Worm (Caenorhabditis elegans) whole organism, midembryonic: ENCODE results near the gene M01H9.2.

Experiments
- T22C8.4 ChIP-seq: fragments of 200-800 bp; sonication (Bioruptor generic); IDR thresholded peaks from 2 replicates; pipeline ENCODE4 v1.3.6; 2022; ENCODE audit warnings: missing genetic modification characterization, missing compliant biosample characterization
- cog-1 ChIP-seq: sonication (generic microtip); optimal IDR thresholded peaks from 2 replicates; lab custom pipeline; 2016; ENCODE audit warnings: missing genetic modification characterization, missing compliant biosample characterization
- flt-1 ChIP-seq: fragments of 200-800 bp; sonication (Bioruptor generic); IDR thresholded peaks from 2 replicates; pipeline ENCODE4 v1.3.6; 2022; ENCODE audit warnings: missing genetic modification characterization, missing compliant biosample characterization
- klf-2 ChIP-seq: fragments of 200-800 bp; sonication (Bioruptor generic); conservative IDR thresholded peaks from 2 replicates; pipeline ENCODE4 v1.3.6; 2022; ENCODE audit warnings: missing genetic modification reagents, missing genetic modification characterization, missing compliant biosample characterization
- med-1 ChIP-seq: sonication (generic microtip); optimal IDR thresholded peaks from 2 replicates; lab custom pipeline; 2017; ENCODE audit warnings: missing genetic modification characterization, mild to moderate bottlenecking, missing compliant biosample characterization, antibody characterized with exemption, missing genetic modification reagents; ENCODE audit not compliant: insufficient read depth
- ref-1 ChIP-seq: fragments of 200-800 bp; sonication (Bioruptor generic); conservative IDR thresholded peaks from 2 replicates; pipeline ENCODE4 v1.3.6; 2022; ENCODE audit warnings: missing genetic modification reagents, missing genetic modification characterization, missing compliant biosample characterization
- tab-1 ChIP-seq: fragments of 200-800 bp; sonication (Bioruptor generic); IDR thresholded peaks from 2 replicates; pipeline ENCODE4 v1.3.6; 2022; ENCODE audit warnings: missing genetic modification characterization, missing compliant biosample characterization
- ztf-23 ChIP-seq: fragments of 200-800 bp; sonication (Bioruptor generic); IDR thresholded peaks from 2 replicates; pipeline ENCODE4 v1.3.6; 2022; ENCODE audit warnings: missing genetic modification reagents, missing genetic modification characterization, missing compliant biosample characterization
- ztf-29 ChIP-seq: fragments of 200-800 bp; sonication (Bioruptor generic); IDR thresholded peaks from 2 replicates; pipeline ENCODE4 v1.3.6; 2022; ENCODE audit warnings: missing genetic modification reagents, missing genetic modification characterization, missing compliant biosample characterization

M01H9.2 gene

DNA sequence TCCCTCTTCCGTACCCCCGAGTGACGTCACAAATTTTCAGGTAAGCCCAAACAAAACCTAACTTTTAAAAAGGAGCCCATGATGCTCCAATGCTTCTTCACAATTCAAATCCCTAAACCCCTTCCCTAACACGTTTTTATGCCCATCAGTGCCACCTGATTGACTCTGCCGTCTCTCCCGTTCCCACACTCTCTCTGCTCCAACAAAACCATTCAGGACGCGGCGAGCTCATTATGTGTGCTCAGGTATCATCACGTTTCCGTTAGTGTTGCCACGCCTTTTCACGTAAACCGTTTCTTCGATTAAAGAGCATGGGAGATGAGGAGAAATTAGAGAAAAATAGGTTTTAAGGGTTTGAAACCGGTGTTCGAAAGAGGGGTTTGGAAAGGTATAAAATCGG is at the start of gene M01H9.2:
TSS of gene M01H9.2 (minus strand) at position 101 of the 400 bp plus-strand sequence.
- TF ChIP-seq flt-1 (no peak), med-1 (no peak), klf-2 (GFP tag; lab: Robert Waterston, UW) (no peak), ref-1 (GFP tag; lab: Robert Waterston, UW) (no peak), ztf-23 (GFP tag; lab: Robert Waterston, UW) (no peak), tab-1 (GFP tag; lab: Robert Waterston, UW) (no peak), cog-1 (tag; lab: Kevin White, UChicago) (no peak), ztf-29 (GFP tag; lab: Robert Waterston, UW) (no peak), T22C8.4 (GFP tag; lab: Robert Waterston, UW) (no peak)

DNA sequence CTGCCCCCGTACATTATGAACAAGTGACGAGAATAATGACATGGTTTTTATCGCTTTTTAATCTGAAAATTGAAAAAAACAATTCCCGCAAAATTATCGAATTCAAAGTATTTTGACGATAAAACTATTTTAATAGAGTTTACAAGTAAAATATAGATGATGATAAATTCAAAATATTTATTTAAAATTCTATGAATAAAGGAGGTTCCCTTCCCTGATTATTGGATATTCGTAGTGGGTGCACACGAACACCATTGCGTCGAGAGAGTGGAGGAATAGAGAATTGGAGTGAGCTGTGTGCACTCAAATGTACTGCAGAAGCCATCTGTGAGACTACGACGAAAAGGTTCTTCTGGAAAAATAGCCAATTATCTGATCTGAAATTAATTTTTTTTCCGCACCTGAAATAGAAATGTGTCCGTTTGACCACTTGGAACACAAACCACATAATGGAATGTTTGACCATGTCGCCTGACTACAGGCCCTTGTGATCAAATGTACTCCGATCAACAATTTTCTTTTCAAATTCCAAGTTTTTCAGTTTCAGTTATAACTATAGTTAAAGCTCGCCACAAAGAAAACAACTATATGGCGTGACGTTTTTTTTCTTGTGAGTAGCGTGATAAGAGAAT is 48.3 kb upstream of the M01H9.2 start, which contains the start of the genes rfth-1 and ZK180.8:
TSS of gene rfth-1 (minus strand) at position 51 of the 632 bp plus-strand sequence.
TSS of gene ZK180.8 (minus strand) at position 466 of the 632 bp plus-strand sequence.
- TF ChIP-seq T22C8.4 (GFP tag; lab: Robert Waterston, UW), result no peak

DNA sequence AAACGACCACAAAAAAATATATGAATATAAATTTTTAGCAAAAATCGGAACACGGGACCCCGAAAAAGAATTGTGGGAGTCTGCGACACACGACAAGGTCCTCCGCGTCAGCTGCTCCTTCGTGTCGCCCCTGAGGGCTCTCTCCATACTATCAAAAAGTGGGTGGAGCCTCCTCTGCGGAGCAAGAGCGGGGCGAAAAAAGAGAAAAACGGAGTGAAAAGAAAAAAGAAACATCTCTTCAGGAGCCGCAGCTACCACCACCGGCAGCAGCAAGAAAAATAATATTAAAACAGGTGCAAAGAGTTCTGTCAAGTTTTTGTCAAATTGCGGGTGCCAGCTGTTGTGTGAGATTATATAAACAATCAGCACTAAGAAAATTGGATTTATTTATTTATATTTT is 43.6 kb upstream of the M01H9.2 start, which contains the start of gene gbb-2:
TSS of gene gbb-2 (minus strand) at position 112 of the 400 bp plus-strand sequence.
- TF ChIP-seq klf-2 (GFP tag; lab: Robert Waterston, UW), result no peak
- no peak for TF ChIP-seq med-1
- no peak for TF ChIP-seq cog-1 (tag; lab: Kevin White, UChicago)
- no peak for TF ChIP-seq ztf-23 (GFP tag; lab: Robert Waterston, UW)
- no peak for TF ChIP-seq ref-1 (GFP tag; lab: Robert Waterston, UW)
- TF ChIP-seq T22C8.4 (GFP tag; lab: Robert Waterston, UW), result no peak
- TF ChIP-seq ztf-29 (GFP tag; lab: Robert Waterston, UW), result no peak
- no peak for TF ChIP-seq flt-1
- TF ChIP-seq tab-1 (GFP tag; lab: Robert Waterston, UW), result no peak

DNA sequence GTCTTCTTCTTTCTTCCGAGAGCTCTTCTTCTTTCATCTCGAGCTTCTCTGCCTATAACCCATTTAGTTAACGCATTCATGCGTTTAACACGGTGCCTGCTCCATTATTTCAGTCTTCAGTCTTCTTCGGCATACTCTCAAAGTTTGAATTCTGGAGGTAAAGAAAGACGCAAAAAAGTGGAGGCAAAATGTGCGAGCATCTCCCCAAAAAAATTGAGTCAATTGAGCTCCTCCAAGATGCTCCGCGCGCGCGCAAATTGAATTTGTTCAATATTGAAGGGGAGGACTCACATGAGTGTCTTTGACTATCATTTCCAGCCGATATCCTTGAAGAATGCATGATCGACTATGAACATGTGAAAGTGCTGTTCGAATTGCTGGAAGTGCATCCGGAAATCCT is 42.0 kb upstream of the M01H9.2 start:
- TF ChIP-seq klf-2 (GFP tag; lab: Robert Waterston, UW) (no peak), tab-1 (GFP tag; lab: Robert Waterston, UW) (no peak)

DNA sequence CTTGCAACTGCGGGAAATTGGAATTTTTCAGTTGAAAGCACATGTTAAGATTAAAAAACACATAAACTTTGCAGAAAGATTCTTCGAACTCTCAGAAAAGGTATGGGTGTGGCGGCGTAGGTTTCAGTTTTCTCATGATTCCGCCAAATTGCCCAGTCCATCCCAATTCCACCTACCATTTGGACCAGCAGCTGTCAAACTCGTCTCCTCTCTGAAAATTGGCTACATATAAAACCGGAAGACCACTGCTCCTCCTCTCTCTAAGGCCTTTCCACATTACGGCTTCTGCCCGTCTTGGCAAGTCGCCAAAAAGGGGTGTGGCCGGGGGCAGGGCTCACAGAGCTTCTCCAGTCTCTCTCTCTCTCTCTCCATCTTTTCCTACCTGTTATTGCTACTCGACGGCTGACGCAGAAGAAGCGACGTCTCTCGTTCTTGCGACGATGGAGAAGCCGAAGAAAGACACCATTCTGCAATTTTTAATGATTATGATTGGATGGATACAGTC is 27.2 kb upstream of the M01H9.2 start, which contains the start of gene ZK180.7:
TSS of gene ZK180.7 (plus strand) at position 395 of the 505 bp plus-strand sequence.
- no peak for TF ChIP-seq ztf-23 (GFP tag; lab: Robert Waterston, UW)
- no peak for TF ChIP-seq flt-1
- TF ChIP-seq tab-1 (GFP tag; lab: Robert Waterston, UW), result no peak
- no peak for TF ChIP-seq cog-1 (tag; lab: Kevin White, UChicago)
- no peak for TF ChIP-seq T22C8.4 (GFP tag; lab: Robert Waterston, UW)
- no peak for TF ChIP-seq ztf-29 (GFP tag; lab: Robert Waterston, UW)
- no peak for TF ChIP-seq med-1
- no peak for TF ChIP-seq ref-1 (GFP tag; lab: Robert Waterston, UW)
- TF ChIP-seq klf-2 (GFP tag; lab: Robert Waterston, UW), result no peak

DNA sequence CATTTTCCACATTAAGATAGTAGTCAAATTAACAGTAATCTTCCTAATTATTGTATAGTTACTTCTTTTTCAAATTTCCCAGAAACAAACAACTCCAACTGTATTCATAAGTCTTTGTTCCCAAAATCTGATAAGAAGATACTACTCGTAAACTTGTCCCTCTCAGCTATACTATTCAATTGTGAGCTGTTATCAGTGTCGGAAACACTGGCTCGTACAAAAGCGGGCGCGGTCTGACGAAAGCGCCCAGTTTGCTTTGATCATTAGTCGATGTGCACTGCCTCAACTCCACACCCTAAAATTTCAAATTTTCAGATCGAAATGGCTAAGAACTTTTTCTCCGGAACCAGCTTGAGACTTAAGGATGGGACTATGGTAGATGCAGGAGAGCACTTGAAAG is 23.7 kb upstream of the M01H9.2 start, which contains the start of gene trx-3:
TSS of gene trx-3 (plus strand) at position 291 of the 400 bp plus-strand sequence.
- no peak for TF ChIP-seq T22C8.4 (GFP tag; lab: Robert Waterston, UW)
- no peak for TF ChIP-seq klf-2 (GFP tag; lab: Robert Waterston, UW)
- no peak for TF ChIP-seq med-1
- TF ChIP-seq ref-1 (GFP tag; lab: Robert Waterston, UW), result no peak
- TF ChIP-seq ztf-29 (GFP tag; lab: Robert Waterston, UW), result no peak
- no peak for TF ChIP-seq tab-1 (GFP tag; lab: Robert Waterston, UW)
- no peak for TF ChIP-seq ztf-23 (GFP tag; lab: Robert Waterston, UW)
- TF ChIP-seq cog-1 (tag; lab: Kevin White, UChicago), result no peak
- no peak for TF ChIP-seq flt-1

DNA sequence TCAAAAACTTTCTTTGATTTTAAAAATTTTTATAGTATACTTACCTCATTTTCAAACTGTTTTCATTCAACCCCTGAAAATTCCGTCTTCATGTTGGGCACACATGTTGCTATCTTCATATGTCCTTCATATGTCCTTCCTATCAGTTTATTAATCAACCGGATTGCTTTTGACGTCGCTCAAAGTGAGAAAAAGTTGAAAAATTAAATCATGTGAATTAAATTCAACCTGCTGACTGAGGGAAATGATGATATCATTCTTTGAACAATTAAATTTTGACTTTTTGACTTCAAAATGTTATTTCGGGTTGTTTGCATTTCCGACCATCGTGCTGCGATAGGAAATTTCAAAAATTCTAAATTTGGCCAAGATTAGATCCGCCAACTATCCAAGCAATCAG is 21.5 kb upstream of the M01H9.2 start:
- TF ChIP-seq cog-1 (tag; lab: Kevin White, UChicago) (no peak), ztf-23 (GFP tag; lab: Robert Waterston, UW) (no peak), tab-1 (GFP tag; lab: Robert Waterston, UW) (no peak), med-1 (no peak), flt-1 (no peak), ref-1 (GFP tag; lab: Robert Waterston, UW) (no peak), ztf-29 (GFP tag; lab: Robert Waterston, UW) (no peak), klf-2 (GFP tag; lab: Robert Waterston, UW) (no peak), T22C8.4 (GFP tag; lab: Robert Waterston, UW) (no peak)

DNA sequence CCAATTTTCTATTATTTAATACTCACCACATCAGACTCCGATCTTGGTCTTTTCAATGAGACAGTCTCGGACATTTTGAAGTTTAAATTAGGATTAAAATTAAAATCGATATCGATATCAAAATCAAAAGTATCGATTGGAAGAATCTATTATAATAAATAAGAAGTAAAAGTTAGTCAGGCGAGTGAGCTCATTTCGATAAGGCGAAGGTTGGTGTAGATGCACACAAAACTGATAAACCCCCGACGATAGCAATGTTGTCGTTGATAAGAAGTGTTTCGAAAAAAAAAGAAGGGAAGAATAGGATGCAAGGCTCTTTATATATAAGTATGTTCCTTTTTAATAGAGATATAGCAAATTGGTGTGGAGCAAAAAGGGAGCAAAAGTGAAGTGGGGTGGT is 19.5 kb upstream of the M01H9.2 start, which contains the start of gene M01H9.4:
TSS of gene M01H9.4 (minus strand) at position 379 of the 400 bp plus-strand sequence.
- TF ChIP-seq ref-1 (GFP tag; lab: Robert Waterston, UW) (no peak), cog-1 (tag; lab: Kevin White, UChicago) (no peak), ztf-23 (GFP tag; lab: Robert Waterston, UW) (no peak), klf-2 (GFP tag; lab: Robert Waterston, UW) (no peak)

DNA sequence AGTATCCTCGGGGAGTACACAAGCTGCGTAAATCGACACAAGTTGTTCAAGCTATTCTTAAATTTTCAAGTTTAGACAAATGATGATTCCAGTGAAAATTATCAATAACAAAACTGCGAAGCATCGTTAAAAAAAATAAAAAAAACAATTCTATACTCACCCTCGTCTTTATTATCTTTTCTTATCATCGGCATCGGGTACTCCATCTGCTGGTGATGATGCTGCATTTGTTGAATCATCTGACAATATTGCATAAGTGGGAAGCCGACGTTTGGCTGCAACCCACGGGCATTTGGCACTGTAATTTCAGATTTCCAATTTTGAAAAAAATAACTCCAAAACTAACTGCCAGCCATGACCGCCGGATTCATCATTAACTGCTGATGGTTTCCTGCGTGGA is 18.3 kb upstream of the M01H9.2 start:
- no peak for TF ChIP-seq tab-1 (GFP tag; lab: Robert Waterston, UW)

DNA sequence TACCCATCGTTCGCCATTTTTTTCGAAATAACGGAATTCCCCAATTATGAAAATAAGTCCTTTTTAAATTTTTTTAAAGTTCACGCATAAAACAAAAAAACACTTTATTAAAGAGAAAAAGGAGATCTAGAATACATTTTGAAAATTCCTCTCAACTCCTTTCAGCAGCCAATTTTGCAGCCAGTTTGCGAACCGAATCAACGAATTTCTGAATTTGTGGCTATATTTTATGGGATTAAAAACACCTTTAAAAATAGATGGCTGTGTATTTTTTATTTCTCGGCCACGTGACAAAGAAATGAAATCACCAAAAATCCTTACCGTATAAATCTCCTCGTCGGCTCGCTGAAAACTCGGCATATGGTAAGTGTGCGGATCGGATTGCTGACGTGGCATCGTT is 17.0 kb upstream of the M01H9.2 start, which contains the start of gene M01H9.10:
TSS of gene M01H9.10 (minus strand) at position 101 of the 400 bp plus-strand sequence.
- TF ChIP-seq ztf-23 (GFP tag; lab: Robert Waterston, UW), result no peak
- TF ChIP-seq T22C8.4 (GFP tag; lab: Robert Waterston, UW), result no peak
- TF ChIP-seq klf-2 (GFP tag; lab: Robert Waterston, UW), result no peak
- no peak for TF ChIP-seq med-1
- TF ChIP-seq flt-1, result no peak
- no peak for TF ChIP-seq tab-1 (GFP tag; lab: Robert Waterston, UW)
- TF ChIP-seq ztf-29 (GFP tag; lab: Robert Waterston, UW), result no peak
- TF ChIP-seq cog-1 (tag; lab: Kevin White, UChicago), result no peak
